Worm (Caenorhabditis elegans): ENCODE data around the gene pros-1.

The pros-1 gene

ce11 chrIII:8066989-8067388, at the start of gene pros-1:
Gene pros-1, plus strand, starts transcription at chrIII:8067289.
- TF ChIP-seq ztf-16 (tag; optimal IDR thresholded peaks at IDR 0.05) (no peak), C08G9.2 (tag; optimal IDR thresholded peaks at IDR 0.05) (no peak), sox-2 (GFP tag; IDR thresholded peaks at IDR 0.05) (no peak), zip-5 (tag; optimal IDR thresholded peaks at IDR 0.05) (no peak), pag-3 (tag; optimal IDR thresholded peaks at IDR 0.05; ENCODE audit: borderline replicate concordance) (no peak), npax-4 (tag; optimal IDR thresholded peaks at IDR 0.05) (no peak), ref-2 (tag; optimal IDR thresholded peaks at IDR 0.05) (no peak), ceh-45 (GFP tag; IDR thresholded peaks at IDR 0.05) (no peak), lin-11 (tag; optimal IDR thresholded peaks at IDR 0.05) (no peak), ttx-3 (tag; optimal IDR thresholded peaks at IDR 0.05) (no peak), fax-1 (tag; optimal IDR thresholded peaks at IDR 0.05) (no peak), che-1 (tag; optimal IDR thresholded peaks at IDR 0.05) (no peak), Y22D7AL.16 (tag; optimal IDR thresholded peaks at IDR 0.05) (no peak), ceh-22 (tag; optimal IDR thresholded peaks at IDR 0.05) (no peak), rnt-1 (tag; optimal IDR thresholded peaks at IDR 0.05) (no peak), ets-4 (tag; optimal IDR thresholded peaks at IDR 0.05) (no peak), ahr-1 (tag; optimal IDR thresholded peaks at IDR 0.05) (no peak), hlh-13 (GFP tag; optimal IDR thresholded peaks at IDR 0.05) (no peak)

- TF ChIP-seq K02D7.2 (tag; optimal IDR thresholded peaks at IDR 0.05) (no peak), gmeb-2 (tag; optimal IDR thresholded peaks at IDR 0.05) (no peak), pha-2 (tag; optimal IDR thresholded peaks at IDR 0.05) (no peak), ref-2 (tag; optimal IDR thresholded peaks at IDR 0.05) (peak; percentile 44), ceh-24 (tag; optimal IDR thresholded peaks at IDR 0.05) (no peak), nfya-1 (tag; optimal IDR thresholded peaks at IDR 0.05) (peak; percentile 73), ceh-31 (tag; optimal IDR thresholded peaks at IDR 0.05) (peak; percentile 64), ceh-45 (GFP tag; IDR thresholded peaks at IDR 0.05) (no peak), unc-3 (GFP tag; conservative IDR thresholded peaks at IDR 0.05) (no peak), unc-3 (tag; optimal IDR thresholded peaks at IDR 0.05) (peak; percentile 25), ceh-14 (tag; optimal IDR thresholded peaks at IDR 0.05) (peak; percentile 23), pat-9 (tag; optimal IDR thresholded peaks at IDR 0.05) (no peak), ceh-6 (GFP tag; optimal IDR thresholded peaks at IDR 0.05) (no peak), Y22D7AL.16 (tag; optimal IDR thresholded peaks at IDR 0.05) (no peak), ceh-2 (tag; optimal IDR thresholded peaks at IDR 0.05) (no peak), tbx-7 (tag; optimal IDR thresholded peaks at IDR 0.05) (no peak), F13H6.1 (tag; optimal IDR thresholded peaks at IDR 0.05) (no peak), ceh-9 (tag; optimal IDR thresholded peaks at IDR 0.05) (no peak), unc-55 (GFP tag; optimal IDR thresholded peaks at IDR 0.05) (peak; percentile 98), ama-1 (optimal IDR thresholded peaks at IDR 0.05) (no peak), sox-4 (tag; optimal IDR thresholded peaks at IDR 0.05) (no peak), odd-2 (tag; optimal IDR thresholded peaks at IDR 0.05) (no peak), elt-4 (tag; optimal IDR thresholded peaks at IDR 0.05) (no peak), unc-42 (tag; optimal IDR thresholded peaks at IDR 0.05) (peak; percentile 75), sox-2 (GFP tag; IDR thresholded peaks at IDR 0.05) (no peak), ets-4 (tag; optimal IDR thresholded peaks at IDR 0.05) (no peak), ceh-48 (tag; optimal IDR thresholded peaks at IDR 0.05) (peak; percentile 98), pag-3 (tag; optimal IDR thresholded peaks at IDR 0.05; ENCODE audit: borderline replicate concordance) (no peak), ceh-30 (tag; optimal IDR thresholded peaks at IDR 0.05) (peak; percentile 41), lim-6 (tag; optimal IDR thresholded peaks at IDR 0.05) (no peak), mec-3 (tag; optimal IDR thresholded peaks at IDR 0.05; ENCODE audit: borderline replicate concordance) (no peak), eyg-1 (tag; optimal IDR thresholded peaks at IDR 0.05) (no peak), pros-1 (tag; optimal IDR thresholded peaks at IDR 0.05) (no peak), C08G9.2 (tag; optimal IDR thresholded peaks at IDR 0.05) (no peak), ahr-1 (tag; optimal IDR thresholded peaks at IDR 0.05) (no peak), fkh-6 (tag; optimal IDR thresholded peaks at IDR 0.05) (no peak), ztf-16 (tag; optimal IDR thresholded peaks at IDR 0.05) (no peak), syd-9 (tag; optimal IDR thresholded peaks at IDR 0.05) (no peak), madf-2 (tag; optimal IDR thresholded peaks at IDR 0.05) (no peak), hlh-8 (tag; optimal IDR thresholded peaks at IDR 0.05) (no peak), sdc-2 (tag; optimal IDR thresholded peaks at IDR 0.05) (no peak), pqm-1 (tag; optimal IDR thresholded peaks at IDR 0.05) (no peak), npax-4 (tag; optimal IDR thresholded peaks at IDR 0.05) (no peak), ceh-22 (tag; optimal IDR thresholded peaks at IDR 0.05) (no peak), fax-1 (tag; optimal IDR thresholded peaks at IDR 0.05) (no peak)
These were observed 46.2 kb upstream of the pros-1 start, which contains the start of gene lin-36 for ce11 chrIII:8020823-8021332. Gene lin-36, minus strand, starts transcription at chrIII:8020873.

Data from whole organism, late embryonic.